Fruit fly (Drosophila melanogaster): ENCODE measurements around the gene CG6974.

The CG6974 gene

dm6 chr3R:15087606-15088193 is 8.6 kb upstream of the CG6974 start (continued):
- TF ChIP-seq fu2 (GFP tag; optimal IDR thresholded peaks at IDR 0.05) (peak; percentile 79), kah (GFP tag; optimal IDR thresholded peaks at IDR 0.05) (peak; percentile 68), Usf (GFP tag; optimal IDR thresholded peaks at IDR 0.05) (no peak), Xbp1 (GFP tag; optimal IDR thresholded peaks at IDR 0.05) (peak; percentile 88), zen2 (GFP tag; IDR thresholded peaks at IDR 0.05; ENCODE audit: partially characterized antibody) (no peak), HmgD (GFP tag; optimal IDR thresholded peaks at IDR 0.05) (peak; percentile 37), tx (GFP tag; optimal IDR thresholded peaks at IDR 0.05) (peak; percentile 70), CG15073 (GFP tag; optimal IDR thresholded peaks at IDR 0.05) (peak; percentile 38), Hr3 (GFP tag; optimal IDR thresholded peaks at IDR 0.05) (peak; percentile 76), CG5245 (GFP tag; optimal IDR thresholded peaks at IDR 0.05) (peak; percentile 77), CG18476 (GFP tag; optimal IDR thresholded peaks at IDR 0.05) (peak; percentile 79), CG10321 (GFP tag; IDR thresholded peaks at IDR 0.05) (peak; percentile 72), CG17359 (tag; optimal IDR thresholded peaks at IDR 0.05) (peak; percentile 90), hkb (optimal IDR thresholded peaks at IDR 0.05) (no peak), hkb (GFP tag; IDR thresholded peaks at IDR 0.05) (peak; percentile 95), schlank (tag; optimal IDR thresholded peaks at IDR 0.05) (no peak), CG32532 (GFP tag; IDR thresholded peaks at IDR 0.05) (peak; percentile 88), CG17385 (GFP tag; optimal IDR thresholded peaks at IDR 0.05) (peak; percentile 71), CG1233 (GFP tag; optimal IDR thresholded peaks at IDR 0.05) (peak; percentile 68), HmgZ (tag; optimal IDR thresholded peaks at IDR 0.05) (peak; percentile 71), Bdp1 (GFP tag; optimal IDR thresholded peaks at IDR 0.05) (peak; percentile 59), Rx (GFP tag; IDR thresholded peaks at IDR 0.05) (peak; percentile 91), CG6689 (GFP tag; IDR thresholded peaks at IDR 0.05) (peak; percentile 90), Ets97D (GFP tag; optimal IDR thresholded peaks at IDR 0.05) (peak; percentile 44), CG8359 (GFP tag; optimal IDR thresholded peaks at IDR 0.05; ENCODE audit: borderline replicate concordance) (peak; percentile 39), NfI (GFP tag; optimal IDR thresholded peaks at IDR 0.05) (peak; percentile 75), BtbVII (GFP tag; optimal IDR thresholded peaks at IDR 0.05) (peak; percentile 67), Hey (tag; optimal IDR thresholded peaks at IDR 0.05) (no peak), maf-S (GFP tag; optimal IDR thresholded peaks at IDR 0.05) (peak; percentile 78), nau (GFP tag; optimal IDR thresholded peaks at IDR 0.05) (peak; percentile 57), Taf1 (GFP tag; IDR thresholded peaks at IDR 0.05) (peak; percentile 64; the same call in 1 of the 2 replicates), CG7556 (GFP tag; optimal IDR thresholded peaks at IDR 0.05) (peak; percentile 80), NC2α (GFP tag; optimal IDR thresholded peaks at IDR 0.05) (peak; percentile 66), CG4617 (GFP tag; optimal IDR thresholded peaks at IDR 0.05; ENCODE audit: borderline replicate concordance) (peak; percentile 36), corto (GFP tag; optimal IDR thresholded peaks at IDR 0.05) (no peak), pfk (GFP tag; optimal IDR thresholded peaks at IDR 0.05) (no peak), CG31441 (GFP tag; IDR thresholded peaks at IDR 0.05) (peak; percentile 89), Opbp (GFP tag; IDR thresholded peaks at IDR 0.05; ENCODE audit: partially characterized antibody) (no peak), CG15269 (tag; optimal IDR thresholded peaks at IDR 0.05) (peak; percentile 90), Atf-2 (GFP tag; optimal IDR thresholded peaks at IDR 0.05) (peak; percentile 75), CG1603 (tag; optimal IDR thresholded peaks at IDR 0.05) (peak; percentile 89), CG30403 (GFP tag; optimal IDR thresholded peaks at IDR 0.05) (peak; percentile 86), CG12071 (GFP tag; optimal IDR thresholded peaks at IDR 0.05) (peak; percentile 86), CG8089 (GFP tag; optimal IDR thresholded peaks at IDR 0.05) (peak; percentile 78), nom (GFP tag; optimal IDR thresholded peaks at IDR 0.05) (no peak), CG6791 (GFP tag; IDR thresholded peaks at IDR 0.05; ENCODE audit: partially characterized antibody) (no peak), az2 (GFP tag; optimal IDR thresholded peaks at IDR 0.05) (peak; percentile 83), caup (GFP tag; optimal IDR thresholded peaks at IDR 0.05; ENCODE audit: severe bottlenecking) (peak; percentile 78), Awh (GFP tag; IDR thresholded peaks at IDR 0.05) (peak; percentile 92), Camta (GFP tag; optimal IDR thresholded peaks at IDR 0.05) (peak; percentile 80)

Data from whole organism, embryonic.